Worm (Caenorhabditis elegans) whole organism, late embryonic: ENCODE results near the gene Y116A8C.33.

Experiments
- F13H6.1 ChIP-seq: sonication (generic microtip); optimal IDR thresholded peaks from 2 replicates; lab custom pipeline; 2016; ENCODE audit warnings: missing genetic modification characterization, missing compliant biosample characterization
- K02D7.2 ChIP-seq: sonication (generic microtip); optimal IDR thresholded peaks from 2 replicates; lab custom pipeline; 2017; ENCODE audit warnings: mild to moderate bottlenecking, missing genetic modification characterization, missing compliant biosample characterization
- T23F11.4 ChIP-seq: fragments of 200-800 bp; sonication (Bioruptor generic); optimal IDR thresholded peaks from 2 replicates; lab custom pipeline; 2018; ENCODE audit warnings: mild to moderate bottlenecking, missing genetic modification characterization, missing compliant biosample characterization
- pros-1 ChIP-seq: fragments of 150-350 bp; optimal IDR thresholded peaks from 2 replicates; lab custom pipeline; 2014; ENCODE audit warnings: missing biosample characterization, missing genetic modification reagents, missing genetic modification characterization
- tbx-7 ChIP-seq: sonication (generic microtip); optimal IDR thresholded peaks from 2 replicates; lab custom pipeline; 2016; ENCODE audit warnings: missing genotype, missing genetic modification characterization, missing compliant biosample characterization

- TF ChIP-seq pros-1 (tag; lab: Kevin White, UChicago) (no peak), K02D7.2 (tag; lab: Kevin White, UChicago) (no peak), F13H6.1 (no peak), tbx-7 (no peak), T23F11.4 (no peak)
These were observed 41.1 kb downstream of the Y116A8C.33 start for ce11 chrIV:17153002-17153401.
